Worm (Caenorhabditis elegans): Measurements from ENCODE around the gene nhr-161.

DNA sequence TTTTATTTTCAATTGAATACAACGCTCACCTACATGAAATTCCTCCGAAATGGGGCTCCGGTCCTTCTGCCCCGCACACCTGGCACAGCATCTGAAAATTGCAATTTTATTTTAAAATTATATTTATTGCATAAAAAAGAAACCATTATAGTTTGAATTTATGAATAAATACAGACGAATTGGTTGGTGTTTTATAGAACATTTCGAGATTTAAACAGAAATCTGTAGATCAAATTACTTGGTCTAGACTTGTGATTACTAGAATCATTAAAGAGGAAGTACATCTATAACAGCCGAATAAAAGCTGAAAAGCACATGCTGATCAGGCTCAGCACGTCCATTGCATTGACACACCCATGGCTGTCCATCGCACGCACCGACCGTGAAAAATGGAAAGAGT, 9.1 kb upstream of the nhr-161 start, which contains the start of gene nhr-162:
- TF ChIP-seq elt-1 (tag; optimal IDR thresholded peaks at IDR 0.05) (no peak), ceh-82 (tag; optimal IDR thresholded peaks at IDR 0.05) (no peak), elt-3 (tag; optimal IDR thresholded peaks at IDR 0.05) (no peak), lin-39 (tag; optimal IDR thresholded peaks at IDR 0.05) (no peak), egl-27 (tag; optimal IDR thresholded peaks at IDR 0.05) (no peak), nhr-11 (tag; optimal IDR thresholded peaks at IDR 0.05) (no peak), jun-1 (tag; optimal IDR thresholded peaks at IDR 0.05) (no peak), ama-1 (optimal IDR thresholded peaks at IDR 0.05) (no peak), nfya-1 (tag; optimal IDR thresholded peaks at IDR 0.05; ENCODE audit: insufficient read depth) (no peak), nhr-28 (tag; optimal IDR thresholded peaks at IDR 0.05) (no peak), fkh-10 (GFP tag; optimal IDR thresholded peaks at IDR 0.05) (no peak), aly-2 (tag; optimal IDR thresholded peaks at IDR 0.05) (no peak), unc-62 (GFP tag; optimal IDR thresholded peaks at IDR 0.05) (no peak)
